Worm (Caenorhabditis elegans) whole organism, early embryonic: Measurements from ENCODE around the gene C29F7.3.

Source experiments
- B0310.2 ChIP-seq: sonication (generic microtip); optimal IDR thresholded peaks from 2 replicates; lab custom pipeline; 2016; ENCODE audit warnings: mild to moderate bottlenecking, missing genetic modification characterization, missing compliant biosample characterization
- aly-1 ChIP-seq: sonication (generic microtip); optimal IDR thresholded peaks from 2 replicates; lab custom pipeline; 2016; ENCODE audit warnings: missing genetic modification characterization, missing compliant biosample characterization
- ama-1 ChIP-seq: fragments of 150-350 bp; optimal IDR thresholded peaks from 2 replicates; lab custom pipeline; 2014
- ceh-13 ChIP-seq: fragments of 200-800 bp; sonication (Bioruptor generic); optimal IDR thresholded peaks from 2 replicates; lab custom pipeline; 2018; ENCODE audit warnings: mild to moderate bottlenecking, missing genetic modification characterization, missing compliant biosample characterization
- ceh-36 ChIP-seq: sonication (generic microtip); optimal IDR thresholded peaks from 2 replicates; lab custom pipeline; 2016; ENCODE audit warnings: missing genetic modification characterization, inconsistent platforms, missing compliant biosample characterization
- ets-7 ChIP-seq: sonication (generic microtip); optimal IDR thresholded peaks from 2 replicates; lab custom pipeline; 2016; ENCODE audit warnings: missing genotype, missing genetic modification characterization, missing compliant biosample characterization
- flt-1 ChIP-seq: fragments of 200-800 bp; sonication (Bioruptor generic); IDR thresholded peaks from 2 replicates; pipeline ENCODE4 v1.3.6; 2022; ENCODE audit warnings: missing genetic modification characterization, missing compliant biosample characterization
- hmbx-1 ChIP-seq: sonication (generic microtip); optimal IDR thresholded peaks from 2 replicates; lab custom pipeline; 2016; ENCODE audit warnings: mild to moderate bottlenecking, missing genetic modification characterization, missing compliant biosample characterization
- hmg-4 ChIP-seq: fragments of 200-800 bp; sonication (Bioruptor generic); optimal IDR thresholded peaks from 2 replicates; lab custom pipeline; 2018; ENCODE audit warnings: mild to moderate bottlenecking, missing genetic modification characterization, missing compliant biosample characterization
- hnd-1 ChIP-seq: sonication (generic microtip); optimal IDR thresholded peaks from 2 replicates; lab custom pipeline; 2016; ENCODE audit warnings: missing genetic modification characterization, missing compliant biosample characterization
- sea-1 ChIP-seq: fragments of 200-800 bp; sonication (Bioruptor generic); conservative IDR thresholded peaks from 2 replicates; pipeline ENCODE4 v1.3.6; 2022; ENCODE audit warnings: missing genetic modification characterization, missing compliant biosample characterization
- tbx-11 ChIP-seq: fragments of 200-800 bp; sonication (Bioruptor generic); IDR thresholded peaks from 2 replicates; pipeline ENCODE4 v1.3.6; 2022; ENCODE audit warnings: missing genetic modification characterization, missing compliant biosample characterization
- tra-4 ChIP-seq: sonication (generic microtip); optimal IDR thresholded peaks from 2 replicates; lab custom pipeline; 2017; ENCODE audit warnings: missing genetic modification characterization, missing compliant biosample characterization

DNA sequence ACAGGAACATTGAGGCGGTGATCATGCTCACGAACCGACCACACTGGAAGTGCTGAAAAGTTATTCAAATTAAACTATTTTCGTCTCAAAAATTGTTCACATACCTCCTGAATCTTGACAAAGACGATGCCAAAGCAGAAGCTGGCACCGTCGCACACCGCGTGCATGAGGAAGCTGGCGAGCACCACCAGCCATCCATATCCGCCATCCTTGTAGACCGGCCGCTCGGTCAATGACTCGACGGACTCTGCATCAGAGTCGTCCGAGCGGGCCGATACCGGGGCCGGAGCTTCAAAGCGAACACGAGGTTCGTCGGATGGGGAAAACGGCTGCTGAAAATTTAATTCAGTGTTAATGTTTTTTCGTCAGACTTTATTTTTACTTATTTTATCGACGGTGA lies 43.5 kb downstream of the C29F7.3 start:
- no peak for TF ChIP-seq ets-7 (tag; lab: Kevin White, UChicago)
- no peak for TF ChIP-seq sea-1 (GFP tag; lab: Robert Waterston, UW)
- TF ChIP-seq B0310.2 = no peak
- no peak for TF ChIP-seq ceh-13 (GFP tag; lab: Kevin White, UChicago)
- TF ChIP-seq hnd-1 = no peak
- no peak for TF ChIP-seq hmg-4 (GFP tag; lab: Kevin White, UChicago)
- TF ChIP-seq tbx-11 (GFP tag; lab: Robert Waterston, UW) = no peak
- TF ChIP-seq ceh-36 = no peak
- no peak for TF ChIP-seq aly-1 (tag; lab: Kevin White, UChicago)
- TF ChIP-seq tra-4 = no peak
- no peak for TF ChIP-seq ama-1 (lab: Kevin White, UChicago)
- no peak for TF ChIP-seq flt-1
- TF ChIP-seq hmbx-1 (tag; lab: Kevin White, UChicago) = no peak
